Fruit fly (Drosophila melanogaster) whole organism, embryonic: ENCODE data around the gene CG11396.

Experiments
- Adf1 ChIP-seq: fragments of 200-800 bp; sonication (Bioruptor generic); IDR thresholded peaks from 2 replicates; pipeline ENCODE4 v1.3.6; 2022; ENCODE audit warnings: missing biosample characterization, missing genetic modification characterization
- Aef1 ChIP-seq: fragments of 200-800 bp; sonication (Bioruptor generic); IDR thresholded peaks from 3 replicates; pipeline ENCODE4 v1.3.6; 2022; ENCODE audit warnings: missing biosample characterization, missing genetic modification characterization
- Atf-2 ChIP-seq: fragments of 200-800 bp; sonication (Bioruptor generic); optimal IDR thresholded peaks from 2 replicates; lab custom pipeline; 2016; ENCODE audit warnings: missing biosample characterization, missing genetic modification characterization
- Atf3 ChIP-seq: fragments of 200-800 bp; sonication (Bioruptor generic); optimal IDR thresholded peaks from 3 replicates; lab custom pipeline; 2016; ENCODE audit warnings: missing biosample characterization, missing genetic modification characterization
- Atf6 ChIP-seq: fragments of 200-800 bp; sonication (Bioruptor generic); IDR thresholded peaks from 2 replicates; pipeline ENCODE4 v1.3.6; 2022; ENCODE audit warnings: missing biosample characterization, missing genetic modification characterization
- BEAF-32 ChIP-seq: fragments of 200-800 bp; sonication (Bioruptor generic); optimal IDR thresholded peaks from 3 replicates; lab custom pipeline; 2017; ENCODE audit warnings: missing biosample characterization, missing genetic modification characterization, mild to moderate bottlenecking, moderate library complexity, missing genetic modification reagents
- Bgb ChIP-seq: fragments of 200-800 bp; sonication (Bioruptor generic); IDR thresholded peaks from 2 replicates; pipeline ENCODE4 v1.3.6; 2022; ENCODE audit warnings: missing biosample characterization, missing genetic modification characterization; ENCODE audit not compliant: partially characterized antibody
- CG10209 ChIP-seq: fragments of 200-800 bp; sonication (Bioruptor generic); optimal IDR thresholded peaks from 3 replicates; lab custom pipeline; 2017; ENCODE audit warnings: missing biosample characterization, mild to moderate bottlenecking, missing genetic modification characterization, missing genetic modification reagents
- CG10274 ChIP-seq: fragments of 200-800 bp; sonication (Bioruptor generic); optimal IDR thresholded peaks from 3 replicates; lab custom pipeline; 2017; ENCODE audit warnings: missing biosample characterization, mild to moderate bottlenecking, missing genetic modification characterization
- CG11504 ChIP-seq: fragments of 200-800 bp; sonication (Bioruptor generic); optimal IDR thresholded peaks from 3 replicates; lab custom pipeline; 2019; ENCODE audit warnings: missing biosample characterization, mild to moderate bottlenecking, missing genetic modification characterization, moderate library complexity
- CG11695 ChIP-seq: fragments of 200-800 bp; sonication (Bioruptor generic); IDR thresholded peaks from 3 replicates; pipeline ENCODE4 v1.3.6; 2022; ENCODE audit warnings: missing biosample characterization, missing genetic modification characterization
- CG11723 ChIP-seq: fragments of 200-800 bp; sonication (Bioruptor generic); optimal IDR thresholded peaks from 2 replicates; lab custom pipeline; 2017; ENCODE audit warnings: missing biosample characterization, mild to moderate bottlenecking, missing genetic modification characterization
- CG13424 ChIP-seq: fragments of 200-800 bp; sonication (Bioruptor generic); optimal IDR thresholded peaks from 2 replicates; lab custom pipeline; 2019; ENCODE audit warnings: missing biosample characterization, mild to moderate bottlenecking, missing genetic modification characterization, moderate library complexity
- CG14050 ChIP-seq: fragments of 200-800 bp; sonication (Bioruptor generic); IDR thresholded peaks from 3 replicates; pipeline ENCODE4 v1.3.6; 2022; ENCODE audit warnings: missing biosample characterization, missing genetic modification characterization
- CG14667 ChIP-seq: fragments of 200-800 bp; sonication (Bioruptor generic); IDR thresholded peaks from 2 replicates; pipeline ENCODE4 v1.3.6; 2022; ENCODE audit warnings: missing biosample characterization, missing genetic modification characterization
- CG18619 ChIP-seq: fragments of 200-800 bp; sonication (Bioruptor generic); optimal IDR thresholded peaks from 3 replicates; lab custom pipeline; 2017; ENCODE audit warnings: missing biosample characterization, mild to moderate bottlenecking, missing genetic modification characterization
- CG2678 ChIP-seq: fragments of 200-800 bp; sonication (Bioruptor generic); optimal IDR thresholded peaks from 3 replicates; lab custom pipeline; 2019; ENCODE audit warnings: missing biosample characterization, mild to moderate bottlenecking, missing genetic modification characterization, moderate library complexity
- CG3065 ChIP-seq: fragments of 200-800 bp; sonication (Bioruptor generic); optimal IDR thresholded peaks from 2 replicates; lab custom pipeline; 2016; ENCODE audit warnings: missing biosample characterization, missing genetic modification characterization
- CG5245 ChIP-seq: fragments of 200-800 bp; sonication (Bioruptor generic); optimal IDR thresholded peaks from 3 replicates; lab custom pipeline; 2016; ENCODE audit warnings: missing biosample characterization, missing genetic modification characterization
- CG6689 ChIP-seq: fragments of 200-800 bp; sonication (Bioruptor generic); IDR thresholded peaks from 2 replicates; pipeline ENCODE4 v1.3.6; 2022; ENCODE audit warnings: missing biosample characterization, missing genetic modification characterization
- CG6765 ChIP-seq: fragments of 200-800 bp; sonication (Bioruptor generic); optimal IDR thresholded peaks from 3 replicates; lab custom pipeline; 2017; ENCODE audit warnings: missing biosample characterization, mild to moderate bottlenecking, missing genetic modification characterization
- CG7963 ChIP-seq: fragments of 200-800 bp; sonication (Bioruptor generic); IDR thresholded peaks from 3 replicates; pipeline ENCODE4 v1.3.6; 2022; ENCODE audit warnings: missing biosample characterization, missing genetic modification characterization; ENCODE audit not compliant: partially characterized antibody
- CG9876 ChIP-seq: fragments of 200-800 bp; sonication (Bioruptor generic); optimal IDR thresholded peaks from 2 replicates; lab custom pipeline; 2016; ENCODE audit warnings: missing biosample characterization, missing genetic modification characterization
- D19A ChIP-seq: fragments of 200-800 bp; optimal IDR thresholded peaks from 3 replicates; lab custom pipeline; 2019; ENCODE audit warnings: missing biosample characterization, mild to moderate bottlenecking, missing genetic modification characterization, moderate library complexity
- Dek ChIP-seq: fragments of 200-800 bp; sonication (Bioruptor generic); optimal IDR thresholded peaks from 3 replicates; lab custom pipeline; 2019; ENCODE audit warnings: missing biosample characterization, mild to moderate bottlenecking, missing genetic modification characterization, moderate library complexity
- Dip3 ChIP-seq: fragments of 200-800 bp; sonication (Bioruptor generic); optimal IDR thresholded peaks from 3 replicates; lab custom pipeline; 2016; ENCODE audit warnings: missing biosample characterization, missing genetic modification characterization
- Elba2 ChIP-seq: fragments of 200-800 bp; sonication (Bioruptor generic); optimal IDR thresholded peaks from 3 replicates; lab custom pipeline; 2016; ENCODE audit warnings: missing biosample characterization, missing genetic modification characterization
- Fer3 ChIP-seq: fragments of 200-800 bp; sonication (Bioruptor generic); optimal IDR thresholded peaks from 2 replicates; lab custom pipeline; 2018; ENCODE audit warnings: missing biosample characterization, mild to moderate bottlenecking, missing genetic modification characterization, moderate library complexity
- MESR4 ChIP-seq: fragments of 200-800 bp; sonication (Bioruptor generic); optimal IDR thresholded peaks from 2 replicates; lab custom pipeline; 2018; ENCODE audit warnings: missing biosample characterization, mild to moderate bottlenecking, missing genetic modification characterization, moderate library complexity
- Nf-YC ChIP-seq: fragments of 200-800 bp; optimal IDR thresholded peaks from 3 replicates; lab custom pipeline; 2019; ENCODE audit warnings: missing biosample characterization, mild to moderate bottlenecking, missing genetic modification characterization, moderate library complexity
- Rx ChIP-seq: fragments of 200-800 bp; sonication (Bioruptor generic); IDR thresholded peaks from 2 replicates; pipeline ENCODE4 v1.3.6; 2022; ENCODE audit warnings: missing biosample characterization, missing genetic modification characterization
- TFAM ChIP-seq: fragments of 200-800 bp; sonication (Bioruptor generic); optimal IDR thresholded peaks from 2 replicates; lab custom pipeline; 2017; ENCODE audit warnings: missing biosample characterization, missing genetic modification characterization, inconsistent platforms
- cg ChIP-seq: fragments of 200-800 bp; sonication (Bioruptor generic); optimal IDR thresholded peaks from 3 replicates; lab custom pipeline; 2019; ENCODE audit warnings: missing biosample characterization, mild to moderate bottlenecking, missing genetic modification characterization, moderate library complexity
- chif ChIP-seq, 2 experiments: fragments of 200-800 bp; sonication (Bioruptor generic); optimal IDR thresholded peaks; 3 replicates each; lab custom pipeline; 2016; ENCODE audit warnings: missing biosample characterization in 2 of 2, missing genetic modification characterization in 2 of 2
- corto ChIP-seq: fragments of 200-800 bp; sonication (Bioruptor generic); optimal IDR thresholded peaks from 2 replicates; lab custom pipeline; 2016; ENCODE audit warnings: missing biosample characterization, mild to moderate bottlenecking, missing genetic modification characterization, moderate library complexity
- da ChIP-seq: fragments of 200-800 bp; sonication (Bioruptor generic); optimal IDR thresholded peaks from 2 replicates; lab custom pipeline; 2016; ENCODE audit warnings: missing biosample characterization, missing genetic modification characterization
- danr ChIP-seq: fragments of 200-800 bp; sonication (Bioruptor generic); IDR thresholded peaks from 2 replicates; pipeline ENCODE4 v1.3.6; 2022; ENCODE audit warnings: missing biosample characterization, missing genetic modification characterization
- ewg ChIP-seq: fragments of 200-800 bp; sonication (Bioruptor generic); optimal IDR thresholded peaks from 3 replicates; lab custom pipeline; 2017; ENCODE audit warnings: mild to moderate bottlenecking, missing biosample characterization, missing genetic modification reagents, missing genetic modification characterization
- hbn ChIP-seq: fragments of 200-800 bp; sonication (Bioruptor generic); IDR thresholded peaks from 2 replicates; pipeline ENCODE4 v1.3.6; 2022; ENCODE audit warnings: missing biosample characterization, missing genetic modification characterization; ENCODE audit not compliant: partially characterized antibody
- hth ChIP-seq: fragments of >200 bp; optimal IDR thresholded peaks from 2 replicates; lab custom pipeline; 2017; ENCODE audit warnings: inconsistent platforms
- kah ChIP-seq: fragments of 200-800 bp; sonication (Bioruptor generic); optimal IDR thresholded peaks from 2 replicates; lab custom pipeline; 2018; ENCODE audit warnings: missing biosample characterization, mild to moderate bottlenecking, missing genetic modification characterization
- ken ChIP-seq: fragments of 200-800 bp; sonication (Bioruptor generic); IDR thresholded peaks from 3 replicates; pipeline ENCODE4 v1.3.6; 2022; ENCODE audit warnings: missing biosample characterization, missing genetic modification characterization
- lab ChIP-seq: fragments of 200-800 bp; sonication (Bioruptor generic); optimal IDR thresholded peaks from 3 replicates; lab custom pipeline; 2017; ENCODE audit warnings: missing biosample characterization, missing genetic modification characterization, mild to moderate bottlenecking, moderate library complexity, missing genetic modification reagents
- oc ChIP-seq: fragments of 200-800 bp; sonication (Bioruptor generic); optimal IDR thresholded peaks from 2 replicates; lab custom pipeline; 2018; ENCODE audit warnings: missing biosample characterization, mild to moderate bottlenecking, missing genetic modification characterization, moderate library complexity
- org-1 ChIP-seq: fragments of 200-800 bp; sonication (Bioruptor generic); optimal IDR thresholded peaks from 2 replicates; lab custom pipeline; 2017; ENCODE audit warnings: missing biosample characterization, missing genetic modification characterization
- pb ChIP-seq: fragments of 200-800 bp; sonication (Bioruptor generic); optimal IDR thresholded peaks from 3 replicates; lab custom pipeline; 2016; ENCODE audit warnings: missing biosample characterization, missing genetic modification characterization
- repo ChIP-seq: fragments of 200-800 bp; sonication (Bioruptor generic); optimal IDR thresholded peaks from 2 replicates; lab custom pipeline; 2016; ENCODE audit warnings: missing biosample characterization, missing genetic modification characterization
- scrt ChIP-seq: fragments of 200-800 bp; sonication (Bioruptor generic); optimal IDR thresholded peaks from 2 replicates; lab custom pipeline; 2018; ENCODE audit warnings: missing biosample characterization, mild to moderate bottlenecking, missing genetic modification characterization, moderate library complexity
- unpg ChIP-seq: fragments of 200-800 bp; sonication (Bioruptor generic); optimal IDR thresholded peaks from 3 replicates; lab custom pipeline; 2018; ENCODE audit warnings: missing biosample characterization, mild to moderate bottlenecking, missing genetic modification characterization, moderate library complexity

CG11396 gene

dm6 chr3L:20784812-20785671, 2.9 kb downstream of the CG11396 start (continued):
- TF ChIP-seq CG14050 (GFP tag; lab: Robert Waterston, UW) (no peak), repo (GFP tag; lab: Kevin White, UChicago) (no peak), CG18619 (GFP tag; lab: Kevin White, UChicago) (peak; percentile 41), CG6765 (GFP tag; lab: Kevin White, UChicago) (no peak), CG10274 (GFP tag; lab: Kevin White, UChicago) (no peak), unpg (GFP tag; lab: Kevin White, UChicago) (peak; percentile 8), Atf6 (GFP tag; lab: Robert Waterston, UW) (peak; percentile 45; the same call in 1 of the 2 replicates), da (GFP tag; lab: Kevin White, UChicago) (no peak), ewg (peak; percentile 90), Dek (peak; percentile 67), hth (no peak), org-1 (no peak), Rx (GFP tag; lab: Robert Waterston, UW) (no peak), corto (GFP tag; lab: Kevin White, UChicago) (peak; percentile 6), lab (GFP tag; lab: Kevin White, UChicago) (peak; percentile 70), pb (GFP tag; lab: Kevin White, UChicago) (no peak), oc (tag; lab: Kevin White, UChicago) (peak; percentile 26), ken (no peak), Nf-YC (tag; lab: Kevin White, UChicago) (peak; percentile 55), CG6689 (GFP tag; lab: Robert Waterston, UW) (no peak), BEAF-32 (GFP tag; lab: Kevin White, UChicago) (peak; percentile 44), CG9876 (GFP tag; lab: Kevin White, UChicago) (peak; percentile 15), CG11504 (peak; percentile 61), CG7963 (GFP tag; lab: Robert Waterston, UW) (no peak), CG11695 (GFP tag; lab: Robert Waterston, UW) (peak; percentile 41; the same call in 1 of the 3 replicates), Adf1 (GFP tag; lab: Robert Waterston, UW) (peak; percentile 16; the same call in 1 of the 2 replicates), Elba2 (GFP tag; lab: Kevin White, UChicago) (no peak), chif (GFP tag; optimal IDR thresholded peaks at IDR 0.05; lab: Kevin White, UChicago) (no peak), D19A (tag; lab: Kevin White, UChicago) (peak; percentile 40), scrt (GFP tag; lab: Kevin White, UChicago) (peak; percentile 37), CG13424 (tag; lab: Kevin White, UChicago) (peak; percentile 50), Aef1 (GFP tag; lab: Robert Waterston, UW) (no peak), kah (GFP tag; lab: Kevin White, UChicago) (peak; percentile 70), CG3065 (GFP tag; lab: Kevin White, UChicago) (no peak), Fer3 (tag; lab: Kevin White, UChicago) (no peak), Atf-2 (GFP tag; lab: Kevin White, UChicago) (no peak), TFAM (GFP tag; lab: Kevin White, UChicago) (no peak), Atf3 (GFP tag; lab: Kevin White, UChicago) (no peak), Bgb (GFP tag; lab: Robert Waterston, UW) (peak; percentile 50; the same call in 1 of the 2 replicates), danr (no peak), hbn (no peak; the same call in 1 of the 2 replicates), cg (peak; percentile 62), CG2678 (tag; lab: Kevin White, UChicago) (peak; percentile 68), CG14667 (no peak), MESR4 (GFP tag; lab: Kevin White, UChicago) (no peak), Dip3 (GFP tag; lab: Kevin White, UChicago) (peak; percentile 48), CG11723 (no peak), CG10209 (GFP tag; lab: Kevin White, UChicago) (peak; percentile 12), CG5245 (GFP tag; lab: Kevin White, UChicago) (no peak)
